Worm (Caenorhabditis elegans) whole organism, L3 larva: ENCODE results near the gene orc-2.

Experiments used
- R02D3.7 ChIP-seq: fragments of 150-350 bp; optimal IDR thresholded peaks from 2 replicates; lab custom pipeline; 2014; ENCODE audit warnings: missing biosample characterization, missing genetic modification characterization
- ZK546.5 ChIP-seq: sonication (generic microtip); optimal IDR thresholded peaks from 2 replicates; lab custom pipeline; 2017; ENCODE audit warnings: missing biosample characterization, missing genetic modification characterization
- aly-2 ChIP-seq: fragments of 150-350 bp; optimal IDR thresholded peaks from 2 replicates; lab custom pipeline; 2014; ENCODE audit warnings: missing biosample characterization, missing genetic modification characterization
- ama-1 ChIP-seq: fragments of 150-350 bp; optimal IDR thresholded peaks from 2 replicates; lab custom pipeline; 2018
- ceh-16 ChIP-seq: sonication (generic microtip); optimal IDR thresholded peaks from 2 replicates; lab custom pipeline; 2017; ENCODE audit warnings: missing biosample characterization, missing genetic modification characterization
- ceh-28 ChIP-seq: fragments of 150-350 bp; optimal IDR thresholded peaks from 2 replicates; lab custom pipeline; 2014; ENCODE audit warnings: missing biosample characterization, missing genetic modification reagents, missing genetic modification characterization
- ceh-82 ChIP-seq: fragments of 150-350 bp; optimal IDR thresholded peaks from 2 replicates; lab custom pipeline; 2014; ENCODE audit warnings: missing biosample characterization, missing genetic modification characterization
- ceh-9 ChIP-seq: sonication (generic microtip); optimal IDR thresholded peaks from 2 replicates; lab custom pipeline; 2018; ENCODE audit warnings: missing biosample characterization, missing genetic modification characterization
- daf-12 ChIP-seq: fragments of 150-350 bp; optimal IDR thresholded peaks from 2 replicates; lab custom pipeline; 2014; ENCODE audit warnings: missing biosample characterization, missing genetic modification reagents, missing genetic modification characterization
- egl-27 ChIP-seq: sonication (generic microtip); optimal IDR thresholded peaks from 4 replicates; lab custom pipeline; 2017; ENCODE audit warnings: missing biosample characterization, missing genetic modification reagents, missing genetic modification characterization
- elt-1 ChIP-seq: fragments of 150-350 bp; optimal IDR thresholded peaks from 2 replicates; lab custom pipeline; 2014; ENCODE audit warnings: missing biosample characterization, missing genetic modification characterization
- elt-3 ChIP-seq, 3 experiments: fragments of 150-350 bp in 1 of 3; sonication (generic microtip) in 2 of 3; optimal IDR thresholded peaks; 2 replicates in 2 of 3; 4 replicates in 1 of 3; lab custom pipeline; 2014 to 2017; ENCODE audit warnings: missing biosample characterization in 3 of 3, missing genetic modification characterization in 3 of 3
- eor-1 ChIP-seq, 2 experiments: fragments of 150-350 bp; optimal IDR thresholded peaks; 2 replicates each; lab custom pipeline; 2014 to 2018; ENCODE audit warnings: missing biosample characterization in 2 of 2, missing genetic modification characterization in 2 of 2
- fkh-10 ChIP-seq: sonication (generic microtip); optimal IDR thresholded peaks from 2 replicates; lab custom pipeline; 2017; ENCODE audit warnings: missing biosample characterization, missing genetic modification reagents, missing genetic modification characterization
- fkh-2 ChIP-seq: fragments of 150-350 bp; optimal IDR thresholded peaks from 2 replicates; lab custom pipeline; 2014; ENCODE audit warnings: missing biosample characterization, missing genetic modification reagents, missing genetic modification characterization
- hmg-11 ChIP-seq: sonication (generic microtip); optimal IDR thresholded peaks from 2 replicates; lab custom pipeline; 2016; ENCODE audit warnings: missing genetic modification characterization, missing compliant biosample characterization
- jun-1 ChIP-seq: fragments of 150-350 bp; optimal IDR thresholded peaks from 2 replicates; lab custom pipeline; 2014; ENCODE audit warnings: missing biosample characterization, missing genetic modification reagents, missing genetic modification characterization
- lin-15B ChIP-seq: fragments of 150-350 bp; optimal IDR thresholded peaks from 2 replicates; lab custom pipeline; 2014; ENCODE audit warnings: missing biosample characterization, missing genetic modification characterization
- lin-39 ChIP-seq: fragments of 150-350 bp; optimal IDR thresholded peaks from 2 replicates; lab custom pipeline; 2018; ENCODE audit warnings: missing biosample characterization, missing genetic modification reagents, missing genetic modification characterization
- lsy-12 ChIP-seq: sonication (generic microtip); optimal IDR thresholded peaks from 2 replicates; lab custom pipeline; 2016; ENCODE audit warnings: mild to moderate bottlenecking, missing genetic modification characterization, missing compliant biosample characterization
- mdl-1 ChIP-seq: fragments of 150-350 bp; optimal IDR thresholded peaks from 2 replicates; lab custom pipeline; 2014; ENCODE audit warnings: missing biosample characterization, missing genetic modification characterization
- mml-1 ChIP-seq: fragments of 150-350 bp; sonication (generic microtip); optimal IDR thresholded peaks from 3 replicates; lab custom pipeline; 2014; ENCODE audit warnings: missing biosample characterization, missing genetic modification characterization
- nfya-1 ChIP-seq: sonication (generic microtip); optimal IDR thresholded peaks from 2 replicates; lab custom pipeline; 2017; ENCODE audit warnings: missing genetic modification characterization, mild to moderate bottlenecking, missing compliant biosample characterization, antibody characterized with exemption, moderate library complexity; ENCODE audit not compliant: insufficient read depth
- nhr-11 ChIP-seq: fragments of 150-350 bp; optimal IDR thresholded peaks from 2 replicates; lab custom pipeline; 2014; ENCODE audit warnings: missing biosample characterization, missing genetic modification characterization
- nhr-12 ChIP-seq: fragments of 150-350 bp; optimal IDR thresholded peaks from 2 replicates; lab custom pipeline; 2014; ENCODE audit warnings: missing biosample characterization, missing genetic modification characterization
- nhr-23 ChIP-seq: fragments of 150-350 bp; optimal IDR thresholded peaks from 2 replicates; lab custom pipeline; 2014; ENCODE audit warnings: missing biosample characterization, missing genetic modification reagents, missing genetic modification characterization
- nhr-237 ChIP-seq: fragments of 150-350 bp; optimal IDR thresholded peaks from 2 replicates; lab custom pipeline; 2014; ENCODE audit warnings: missing biosample characterization, missing genetic modification characterization
- nhr-25 ChIP-seq: sonication (generic microtip); optimal IDR thresholded peaks from 2 replicates; lab custom pipeline; 2017; ENCODE audit warnings: missing biosample characterization, missing genetic modification characterization
- nhr-28 ChIP-seq: fragments of 150-350 bp; optimal IDR thresholded peaks from 2 replicates; lab custom pipeline; 2014; ENCODE audit warnings: missing biosample characterization, missing genetic modification characterization
- nhr-43 ChIP-seq: sonication (generic microtip); optimal IDR thresholded peaks from 2 replicates; lab custom pipeline; 2016; ENCODE audit warnings: mild to moderate bottlenecking, missing genetic modification characterization, missing compliant biosample characterization; ENCODE audit not compliant: poor library complexity, severe bottlenecking
- nhr-67 ChIP-seq: fragments of 150-350 bp; optimal IDR thresholded peaks from 2 replicates; lab custom pipeline; 2014; ENCODE audit warnings: missing biosample characterization, missing genetic modification characterization
- nhr-76 ChIP-seq: fragments of 150-350 bp; sonication (generic microtip); optimal IDR thresholded peaks from 5 replicates; lab custom pipeline; 2014; ENCODE audit warnings: missing biosample characterization, missing genetic modification characterization
- nhr-77 ChIP-seq: fragments of 150-350 bp; optimal IDR thresholded peaks from 2 replicates; lab custom pipeline; 2014; ENCODE audit warnings: missing biosample characterization, missing genetic modification characterization
- pha-4 ChIP-seq: fragments of 150-350 bp; optimal IDR thresholded peaks from 2 replicates; lab custom pipeline; 2014; ENCODE audit warnings: missing biosample characterization, missing genetic modification reagents, missing genetic modification characterization
- pqm-1 ChIP-seq: fragments of 150-350 bp; optimal IDR thresholded peaks from 2 replicates; lab custom pipeline; 2017; ENCODE audit warnings: missing biosample characterization, missing genetic modification characterization, inconsistent platforms
- sea-2 ChIP-seq: fragments of 150-350 bp; sonication (generic microtip); optimal IDR thresholded peaks from 4 replicates; lab custom pipeline; 2014; ENCODE audit warnings: missing biosample characterization, missing genetic modification reagents, missing genetic modification characterization
- skn-1 ChIP-seq: fragments of 150-350 bp; optimal IDR thresholded peaks from 2 replicates; lab custom pipeline; 2014; ENCODE audit warnings: missing biosample characterization, missing genetic modification characterization
- unc-39 ChIP-seq: sonication (generic microtip); optimal IDR thresholded peaks from 4 replicates; lab custom pipeline; 2017; ENCODE audit warnings: missing biosample characterization, missing genetic modification characterization
- unc-62 ChIP-seq: fragments of 150-350 bp; sonication (generic microtip); optimal IDR thresholded peaks from 4 replicates; lab custom pipeline; 2014; ENCODE audit warnings: missing biosample characterization, missing genetic modification reagents, missing genetic modification characterization
- zag-1 ChIP-seq: fragments of 150-350 bp; optimal IDR thresholded peaks from 2 replicates; lab custom pipeline; 2014; ENCODE audit warnings: missing biosample characterization, missing genetic modification characterization
- ztf-11 ChIP-seq: fragments of 150-350 bp; optimal IDR thresholded peaks from 2 replicates; lab custom pipeline; 2014; ENCODE audit warnings: missing biosample characterization, missing genetic modification characterization
- ztf-4 ChIP-seq: fragments of 150-350 bp; optimal IDR thresholded peaks from 2 replicates; lab custom pipeline; 2014; ENCODE audit warnings: missing biosample characterization, missing genetic modification characterization

Gene orc-2

ce11 chrII:10840067-10840466 lies 33.7 kb upstream of the orc-2 start (continued):
- TF ChIP-seq ztf-4 (tag; lab: Kevin White, UChicago) = peak; percentile 68
- TF ChIP-seq, all 47 proteins: peak for 24

- no peak for TF ChIP-seq ama-1 (lab: Kevin White, UChicago)
- TF ChIP-seq nhr-25 (tag; lab: Kevin White, UChicago) = no peak
- no peak for TF ChIP-seq zag-1 (tag; lab: Kevin White, UChicago)
- no peak for TF ChIP-seq unc-39
- no peak for TF ChIP-seq elt-1
- TF ChIP-seq unc-62 (GFP tag; lab: Kevin White, UChicago) = no peak
- no peak for TF ChIP-seq nfya-1 (tag; lab: Kevin White, UChicago)
- no peak for TF ChIP-seq ZK546.5
Observed at ce11 chrII:10843527-10843926, 30.2 kb upstream of the orc-2 start, which contains the start of gene M106.8. Gene M106.8, minus strand, starts transcription at chrII:10843627.

ce11 chrII:10847057-10847456 lies 26.7 kb upstream of the orc-2 start:
- TF ChIP-seq pha-4 (no peak), pqm-1 (no peak), ztf-11 (tag; lab: Kevin White, UChicago) (no peak), nhr-43 (tag; lab: Kevin White, UChicago) (no peak)
- TF ChIP-seq, all 47 proteins: peak for 0

DNA sequence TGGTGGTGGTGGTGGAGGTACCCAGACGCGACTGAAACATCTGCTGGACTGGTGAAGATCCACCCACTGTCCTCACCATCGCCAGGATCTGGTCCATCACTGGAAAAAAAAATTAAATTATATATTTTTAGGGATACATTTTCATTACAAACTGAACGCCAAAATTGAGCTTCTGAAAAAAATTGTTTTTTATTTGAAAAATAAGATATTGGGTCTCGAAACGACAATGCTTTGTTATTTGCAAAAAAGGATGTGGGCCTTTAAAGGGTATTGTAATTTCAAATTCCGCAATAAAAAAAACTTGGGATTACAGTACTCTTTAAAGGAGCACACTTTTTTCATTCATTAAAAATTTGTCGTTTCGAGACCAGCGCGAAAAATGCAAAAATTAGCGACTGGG lies 23.8 kb upstream of the orc-2 start, which contains the start of gene M106.2:
Gene M106.2 (minus strand): TSS at position 101 of the 400 bp plus-strand sequence.
- no peak for TF ChIP-seq fkh-2 (tag; lab: Kevin White, UChicago)
- no peak for TF ChIP-seq lin-15B (tag; lab: Kevin White, UChicago)
- no peak for TF ChIP-seq nhr-11 (tag; lab: Kevin White, UChicago)
- no peak for TF ChIP-seq lin-39 (tag; lab: Kevin White, UChicago)
- TF ChIP-seq nhr-28 (tag; lab: Kevin White, UChicago) = no peak
- no peak for TF ChIP-seq eor-1 (tag; optimal IDR thresholded peaks at IDR 0.05; lab: Kevin White, UChicago)
- no peak for TF ChIP-seq R02D3.7 (tag; lab: Kevin White, UChicago)
- TF ChIP-seq nhr-77 (tag; lab: Kevin White, UChicago) = no peak
- no peak for TF ChIP-seq nhr-76 (tag; lab: Kevin White, UChicago)
- TF ChIP-seq hmg-11 (tag; lab: Kevin White, UChicago) = no peak
- TF ChIP-seq ceh-28 = no peak
- no peak for TF ChIP-seq nhr-43 (tag; lab: Kevin White, UChicago)
- TF ChIP-seq unc-39 = no peak
- no peak for TF ChIP-seq jun-1 (tag; lab: Kevin White, UChicago)
- no peak for TF ChIP-seq ceh-16 (tag; lab: Kevin White, UChicago)
- TF ChIP-seq ceh-9 (tag; lab: Kevin White, UChicago) = no peak
- no peak for TF ChIP-seq elt-1
- no peak for TF ChIP-seq fkh-10 (GFP tag; lab: Kevin White, UChicago)

DNA sequence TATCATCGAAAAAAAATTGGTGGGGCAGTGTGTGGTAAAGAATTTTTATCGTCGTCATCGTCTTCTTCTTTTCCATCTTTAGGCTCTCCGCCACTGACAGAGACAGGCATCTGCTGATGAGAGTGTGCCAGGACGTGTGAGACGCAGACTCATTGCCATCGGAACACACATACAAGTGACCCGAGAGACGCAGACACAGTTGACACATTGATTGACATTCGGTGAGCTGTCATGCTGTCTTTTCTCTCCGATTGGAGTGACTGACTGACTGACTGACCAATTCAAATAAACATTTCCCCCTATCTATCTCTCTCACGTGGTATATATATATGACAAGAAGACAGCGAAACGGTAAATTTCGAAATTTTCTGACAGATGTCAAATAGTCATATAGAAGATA lies 22.6 kb upstream of the orc-2 start:
- no peak for TF ChIP-seq fkh-10 (GFP tag; lab: Kevin White, UChicago)
- peak; percentile 74 for TF ChIP-seq nhr-43 (tag; lab: Kevin White, UChicago)
- TF ChIP-seq daf-12 (tag; lab: Kevin White, UChicago) = no peak
- no peak for TF ChIP-seq elt-3 (tag; optimal IDR thresholded peaks at IDR 0.05; lab: Kevin White, UChicago)
- TF ChIP-seq elt-1 = peak; percentile 43
- TF ChIP-seq nhr-25 (tag; lab: Kevin White, UChicago) = peak; percentile 92
- TF ChIP-seq aly-2 (tag; lab: Kevin White, UChicago) = no peak
- no peak for TF ChIP-seq nhr-237 (tag; lab: Kevin White, UChicago)
- no peak for TF ChIP-seq mml-1
- TF ChIP-seq R02D3.7 (tag; lab: Kevin White, UChicago) = peak; percentile 20
- TF ChIP-seq nhr-12 (tag; lab: Kevin White, UChicago) = no peak
- peak; percentile 51 for TF ChIP-seq skn-1 (tag; lab: Kevin White, UChicago)
- TF ChIP-seq hmg-11 (tag; lab: Kevin White, UChicago) = peak; percentile 64
- no peak for TF ChIP-seq ceh-9 (tag; lab: Kevin White, UChicago)
- TF ChIP-seq ceh-16 (tag; lab: Kevin White, UChicago) = no peak
- TF ChIP-seq ZK546.5 = no peak
- peak; percentile 86 for TF ChIP-seq pha-4
- TF ChIP-seq sea-2 = no peak
- TF ChIP-seq jun-1 (tag; lab: Kevin White, UChicago) = peak; percentile 67
- TF ChIP-seq nhr-77 (tag; lab: Kevin White, UChicago) = no peak
- peak; percentile 60 for TF ChIP-seq pqm-1
- peak; percentile 76 for TF ChIP-seq lin-39 (tag; lab: Kevin White, UChicago)
- TF ChIP-seq zag-1 (tag; lab: Kevin White, UChicago) = no peak
- TF ChIP-seq eor-1 (tag; optimal IDR thresholded peaks at IDR 0.05; lab: Kevin White, UChicago) = no peak
- peak; percentile 70 for TF ChIP-seq nhr-23 (tag; lab: Kevin White, UChicago)
- peak; percentile 98 for TF ChIP-seq unc-62 (GFP tag; lab: Kevin White, UChicago)
- no peak for TF ChIP-seq ceh-82 (tag; lab: Kevin White, UChicago)
- TF ChIP-seq ceh-28 = peak; percentile 62
- peak; percentile 19 for TF ChIP-seq lsy-12 (tag; lab: Kevin White, UChicago)
- peak; percentile 53 for TF ChIP-seq egl-27
- peak; percentile 42 for TF ChIP-seq mdl-1 (tag; lab: Kevin White, UChicago)
- peak; percentile 24 for TF ChIP-seq ztf-4 (tag; lab: Kevin White, UChicago)
- TF ChIP-seq ztf-11 (tag; lab: Kevin White, UChicago) = no peak
- TF ChIP-seq nhr-67 (tag; lab: Kevin White, UChicago) = no peak
- no peak for TF ChIP-seq nhr-11 (tag; lab: Kevin White, UChicago)
